Fruit fly (Drosophila melanogaster) S2 (cell line): ENCODE measurements around the gene CG11658.

Source experiments
- CG8478 ChIP-seq: fragments of >200 bp; optimal IDR thresholded peaks from 2 replicates; lab custom pipeline; 2018
- CTCF ChIP-seq, 2 experiments: fragments of >200 bp; optimal IDR thresholded peaks; 2 replicates each; lab custom pipeline; 2018

- TF ChIP-seq CG8478 (lab: Kevin White, UChicago), result no peak
- TF ChIP-seq CTCF (optimal IDR thresholded peaks at IDR 0.05; lab: Kevin White, UChicago), result no peak
Observed at dm6 chr3L:11728147-11728546, 19.8 kb upstream of the CG11658 start, which contains the start of gene sunn.
